Fruit fly (Drosophila melanogaster): ENCODE measurements around the gene Cpr65Ax2.

DNA sequence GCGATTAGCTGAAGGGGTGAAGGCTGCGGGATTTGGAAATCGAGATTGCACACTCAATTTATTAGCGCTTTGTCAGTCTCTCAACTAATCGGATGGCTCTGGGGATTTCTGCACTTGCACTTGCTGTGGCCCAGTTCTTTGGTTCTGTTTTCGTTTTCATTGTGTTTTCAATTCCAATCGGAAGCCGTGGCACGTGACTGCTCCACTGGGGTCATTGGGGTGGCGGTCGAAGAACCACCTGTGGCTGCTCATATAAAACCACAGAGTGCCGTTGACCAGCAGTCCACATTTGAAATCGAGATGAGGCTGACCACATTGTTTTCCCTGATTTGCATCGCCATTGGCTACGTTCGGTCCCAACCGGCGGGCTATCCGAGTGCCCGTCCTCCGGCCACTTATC is 9.9 kb upstream of the Cpr65Ax2 start, which contains the start of gene Cpr65Az:
- TF ChIP-seq Ets98B (GFP tag; IDR thresholded peaks at IDR 0.05) (no peak), CG32121 (GFP tag; IDR thresholded peaks at IDR 0.05) (no peak), CG14655 (GFP tag; optimal IDR thresholded peaks at IDR 0.05) (no peak), Pif1A (GFP tag; optimal IDR thresholded peaks at IDR 0.05) (no peak), D1 (tag; optimal IDR thresholded peaks at IDR 0.05) (no peak), CG13204 (GFP tag; optimal IDR thresholded peaks at IDR 0.05) (no peak), EcR (GFP tag; optimal IDR thresholded peaks at IDR 0.05) (no peak)
